Fruit fly (Drosophila melanogaster): ENCODE data around the gene CG8679.
A peak's percentile ranks its signal among the peaks of the same experiment; 100 is the strongest.

DNA sequence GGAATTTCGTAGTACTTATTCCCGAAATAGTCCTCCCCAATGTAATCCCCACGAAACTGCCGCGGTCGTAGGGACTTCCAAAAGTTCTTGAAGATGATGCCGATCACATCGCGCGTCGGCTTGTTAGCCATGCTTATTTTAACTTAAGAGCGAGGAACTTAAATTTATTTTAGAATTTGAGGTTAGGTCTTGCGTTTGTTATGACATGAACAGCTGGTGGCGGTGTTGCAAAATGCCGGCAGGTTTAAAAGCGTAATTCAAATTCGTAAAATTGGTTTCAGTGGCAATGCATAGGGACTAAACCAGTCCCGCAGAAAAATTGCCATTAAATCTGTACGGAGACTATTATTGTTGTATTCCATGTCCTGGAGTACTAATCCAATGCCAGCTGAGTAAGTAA is 51.9 kb downstream of the CG8679 start:
- TF ChIP-seq gce (GFP tag; IDR thresholded peaks at IDR 0.05), result no peak
- no peak for TF ChIP-seq CG13424 (tag; optimal IDR thresholded peaks at IDR 0.05)
- no peak for TF ChIP-seq GATAe (GFP tag; conservative IDR thresholded peaks at IDR 0.05)
- no peak for TF ChIP-seq HmgD (GFP tag; optimal IDR thresholded peaks at IDR 0.05)
- TF ChIP-seq CG3847 (GFP tag; IDR thresholded peaks at IDR 0.05), result peak; percentile 24; the same call in 1 of the 2 replicates
- no peak for TF ChIP-seq CG9727 (GFP tag; optimal IDR thresholded peaks at IDR 0.05)
- no peak for TF ChIP-seq unc-4 (GFP tag; IDR thresholded peaks at IDR 0.05; ENCODE audit: partially characterized antibody)
- TF ChIP-seq inv (GFP tag; IDR thresholded peaks at IDR 0.05; ENCODE audit: partially characterized antibody), result no peak
- no peak for TF ChIP-seq CG3838 (GFP tag; optimal IDR thresholded peaks at IDR 0.05)
- no peak for TF ChIP-seq CG6689 (GFP tag; IDR thresholded peaks at IDR 0.05)
- TF ChIP-seq CG4424 (GFP tag; optimal IDR thresholded peaks at IDR 0.05), result no peak
- no peak for TF ChIP-seq prd (optimal IDR thresholded peaks at IDR 0.05)
- no peak for TF ChIP-seq prd (GFP tag; IDR thresholded peaks at IDR 0.05)
- TF ChIP-seq CG8388 (GFP tag; optimal IDR thresholded peaks at IDR 0.05), result no peak

All from whole organism, embryonic.